Worm (Caenorhabditis elegans) whole organism, midembryonic: ENCODE measurements around the gene M02B1.4.

Experiments used
- cog-1 ChIP-seq: sonication (generic microtip); optimal IDR thresholded peaks from 2 replicates; lab custom pipeline; 2016; ENCODE audit warnings: missing genetic modification characterization, missing compliant biosample characterization
- flt-1 ChIP-seq: fragments of 200-800 bp; sonication (Bioruptor generic); IDR thresholded peaks from 2 replicates; pipeline ENCODE4 v1.3.6; 2022; ENCODE audit warnings: missing genetic modification characterization, missing compliant biosample characterization
- klf-2 ChIP-seq: fragments of 200-800 bp; sonication (Bioruptor generic); conservative IDR thresholded peaks from 2 replicates; pipeline ENCODE4 v1.3.6; 2022; ENCODE audit warnings: missing genetic modification reagents, missing genetic modification characterization, missing compliant biosample characterization
- med-1 ChIP-seq: sonication (generic microtip); optimal IDR thresholded peaks from 2 replicates; lab custom pipeline; 2017; ENCODE audit warnings: missing genetic modification characterization, mild to moderate bottlenecking, missing compliant biosample characterization, antibody characterized with exemption, missing genetic modification reagents; ENCODE audit not compliant: insufficient read depth
- ref-1 ChIP-seq: fragments of 200-800 bp; sonication (Bioruptor generic); conservative IDR thresholded peaks from 2 replicates; pipeline ENCODE4 v1.3.6; 2022; ENCODE audit warnings: missing genetic modification reagents, missing genetic modification characterization, missing compliant biosample characterization
- tab-1 ChIP-seq: fragments of 200-800 bp; sonication (Bioruptor generic); IDR thresholded peaks from 2 replicates; pipeline ENCODE4 v1.3.6; 2022; ENCODE audit warnings: missing genetic modification characterization, missing compliant biosample characterization
- ztf-29 ChIP-seq: fragments of 200-800 bp; sonication (Bioruptor generic); IDR thresholded peaks from 2 replicates; pipeline ENCODE4 v1.3.6; 2022; ENCODE audit warnings: missing genetic modification reagents, missing genetic modification characterization, missing compliant biosample characterization

DNA sequence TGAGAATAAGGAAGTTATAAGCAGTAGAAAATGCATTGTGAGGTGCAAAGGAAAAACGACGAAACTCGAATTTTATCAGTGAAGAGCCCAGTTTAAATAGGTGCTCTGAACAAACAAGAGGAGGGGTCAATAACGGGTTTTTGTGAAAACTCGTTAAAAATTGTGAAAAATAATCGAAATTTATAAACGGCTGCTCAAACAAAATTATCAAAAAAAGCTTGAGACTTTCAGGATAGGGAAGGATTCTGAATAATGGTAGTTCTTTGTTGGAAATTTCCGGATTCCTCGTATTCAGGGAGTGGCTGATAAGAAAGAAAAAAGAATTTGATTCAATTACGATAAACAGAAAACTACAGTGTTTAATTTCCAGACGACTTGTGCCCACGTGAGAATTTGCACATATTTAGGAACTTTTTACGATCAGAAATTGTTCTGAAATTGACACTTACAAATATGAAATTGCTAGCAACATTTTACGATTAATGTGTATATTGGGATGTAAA lies 46.4 kb upstream of the M02B1.4 start, which contains the start of gene clec-187:
- TF ChIP-seq med-1 (GFP tag; lab: Kevin White, UChicago) (no peak), ztf-29 (GFP tag; lab: Robert Waterston, UW) (no peak), klf-2 (GFP tag; lab: Robert Waterston, UW) (no peak), flt-1 (GFP tag; lab: Robert Waterston, UW) (no peak), tab-1 (GFP tag; lab: Robert Waterston, UW) (no peak), cog-1 (tag; lab: Kevin White, UChicago) (no peak), ref-1 (GFP tag; lab: Robert Waterston, UW) (no peak)
